Fruit fly (Drosophila melanogaster) Kc167 (cell line): ENCODE measurements around the gene ssh.

Source experiments
- Myc ChIP-seq: fragments of >200 bp; optimal IDR thresholded peaks from 2 replicates; lab custom pipeline; 2017; ENCODE audit warnings: missing external identifiers
- h ChIP-seq: fragments of >200 bp; optimal IDR thresholded peaks from 3 replicates; lab custom pipeline; 2018; ENCODE audit warnings: missing external identifiers
- psq ChIP-seq: fragments of >200 bp; optimal IDR thresholded peaks from 2 replicates; lab custom pipeline; 2017; ENCODE audit warnings: missing external identifiers
- ttk ChIP-seq: sonication (Bioruptor generic); optimal IDR thresholded peaks from 2 replicates; lab custom pipeline; 2017; ENCODE audit warnings: missing external identifiers

DNA sequence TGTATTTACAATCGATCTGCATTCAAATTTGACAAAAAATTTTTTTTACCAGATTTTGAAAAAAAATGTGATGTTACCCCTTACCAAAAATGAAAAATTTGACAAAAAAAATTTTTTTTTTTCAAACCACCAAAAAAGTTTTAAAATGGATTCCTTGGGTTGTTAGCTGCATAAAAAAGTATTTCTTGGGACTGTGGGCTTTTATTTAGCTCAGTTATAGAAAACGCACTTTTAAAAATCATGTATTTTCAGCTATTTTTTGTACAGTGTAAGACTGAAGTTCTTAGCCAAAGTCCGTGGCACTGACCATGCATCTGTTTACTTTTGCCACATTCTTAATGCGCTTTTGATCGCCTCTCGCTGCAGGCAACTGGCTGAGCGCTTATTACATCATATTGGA, 20.6 kb upstream of the ssh start:
- TF ChIP-seq ttk (lab: Kevin White, UChicago) (no peak), psq (no peak), h (lab: Kevin White, UChicago) (no peak), Myc (lab: Kevin White, UChicago) (no peak)
